Fruit fly (Drosophila melanogaster) whole organism, embryonic: Measurements from ENCODE around the gene CG9775.
"Not testable (repeated sequence)": the region's sequence is repeated elsewhere in the genome, so short reads cannot be mapped to it uniquely, and the experiment has no call there.

ENCODE experiments used
- CG1024 ChIP-seq: fragments of 200-800 bp; sonication (Bioruptor generic); IDR thresholded peaks from 2 replicates; pipeline ENCODE4 v1.3.6; 2022; ENCODE audit warnings: missing biosample characterization, missing genetic modification characterization
- CG12769 ChIP-seq: fragments of 200-800 bp; sonication (Bioruptor generic); optimal IDR thresholded peaks from 2 replicates; lab custom pipeline; 2019; ENCODE audit warnings: missing biosample characterization, mild to moderate bottlenecking, missing genetic modification characterization, moderate library complexity
- CG13894 ChIP-seq: fragments of 200-800 bp; sonication (Bioruptor generic); optimal IDR thresholded peaks from 3 replicates; lab custom pipeline; 2018; ENCODE audit warnings: missing biosample characterization, mild to moderate bottlenecking, missing genetic modification characterization, moderate library complexity
- CG14710 ChIP-seq: fragments of 200-800 bp; sonication (Bioruptor generic); optimal IDR thresholded peaks from 3 replicates; lab custom pipeline; 2019; ENCODE audit warnings: missing biosample characterization, mild to moderate bottlenecking, missing genetic modification characterization, moderate library complexity
- CG1603 ChIP-seq: fragments of 200-800 bp; sonication (Bioruptor generic); optimal IDR thresholded peaks from 2 replicates; lab custom pipeline; 2019; ENCODE audit warnings: missing biosample characterization, mild to moderate bottlenecking, missing genetic modification characterization, moderate library complexity
- CG16813 ChIP-seq: fragments of 200-800 bp; sonication (Bioruptor generic); IDR thresholded peaks from 3 replicates; pipeline ENCODE4 v1.3.6; 2022; ENCODE audit warnings: missing biosample characterization, missing genetic modification characterization; ENCODE audit not compliant: partially characterized antibody
- CG2199 ChIP-seq: fragments of 200-800 bp; sonication (Bioruptor generic); IDR thresholded peaks from 3 replicates; pipeline ENCODE4 v1.3.6; 2022; ENCODE audit warnings: missing biosample characterization, missing genetic modification characterization
- CG2712 ChIP-seq: fragments of 200-800 bp; optimal IDR thresholded peaks from 3 replicates; lab custom pipeline; 2019; ENCODE audit warnings: missing biosample characterization, mild to moderate bottlenecking, missing genetic modification characterization, moderate library complexity
- CG30431 ChIP-seq: fragments of 200-800 bp; sonication (Bioruptor generic); optimal IDR thresholded peaks from 2 replicates; lab custom pipeline; 2017; ENCODE audit warnings: missing biosample characterization, missing genetic modification characterization
- CG32532 ChIP-seq: fragments of 200-800 bp; sonication (Bioruptor generic); IDR thresholded peaks from 2 replicates; pipeline ENCODE4 v1.3.6; 2022; ENCODE audit warnings: missing biosample characterization, missing genetic modification characterization
- CG8290 ChIP-seq, 3 experiments: fragments of 200-800 bp; sonication (Bioruptor generic); optimal IDR thresholded peaks; 2 replicates each; lab custom pipeline; 2016 to 2019; ENCODE audit warnings: missing biosample characterization in 3 of 3, missing genetic modification characterization in 3 of 3, mild to moderate bottlenecking in 2 of 3, moderate library complexity in 1 of 3
- CG8388 ChIP-seq: fragments of 200-800 bp; sonication (Bioruptor generic); optimal IDR thresholded peaks from 2 replicates; lab custom pipeline; 2019; ENCODE audit warnings: missing biosample characterization, mild to moderate bottlenecking, missing genetic modification characterization, moderate library complexity
- CG9609 ChIP-seq: fragments of 200-800 bp; sonication (Bioruptor generic); optimal IDR thresholded peaks from 3 replicates; lab custom pipeline; 2016; ENCODE audit warnings: missing biosample characterization, missing genetic modification characterization
- CTCF ChIP-seq: fragments of 200-800 bp; sonication (Bioruptor generic); optimal IDR thresholded peaks from 2 replicates; lab custom pipeline; 2017; ENCODE audit warnings: missing biosample characterization, mild to moderate bottlenecking, missing genetic modification characterization, moderate library complexity
- Ets65A ChIP-seq: fragments of 200-800 bp; sonication (Bioruptor generic); peaks from one replicate; lab custom pipeline; 2016; ENCODE audit warnings: missing biosample characterization, missing genetic modification characterization
- H15 ChIP-seq: fragments of 200-800 bp; sonication (Bioruptor generic); IDR thresholded peaks from 3 replicates; pipeline ENCODE4 v1.3.6; 2022; ENCODE audit warnings: missing biosample characterization, missing genetic modification characterization
- Hsf ChIP-seq: fragments of 200-800 bp; sonication (Bioruptor generic); optimal IDR thresholded peaks from 3 replicates; lab custom pipeline; 2016; ENCODE audit warnings: missing biosample characterization, missing genetic modification characterization
- Med ChIP-seq: fragments of 200-800 bp; sonication (Bioruptor generic); peaks from one replicate; lab custom pipeline; 2016; ENCODE audit warnings: missing biosample characterization, missing genetic modification characterization, mild to moderate bottlenecking, inconsistent platforms, moderate library complexity
- Mrtf ChIP-seq: fragments of 200-800 bp; sonication (Bioruptor generic); IDR thresholded peaks from 3 replicates; pipeline ENCODE4 v1.3.6; 2022; ENCODE audit warnings: missing biosample characterization, missing genetic modification characterization
- NK7.1 ChIP-seq: fragments of 200-800 bp; sonication (Bioruptor generic); optimal IDR thresholded peaks from 3 replicates; lab custom pipeline; 2016; ENCODE audit warnings: missing biosample characterization, missing genetic modification characterization
- Xrp1 ChIP-seq: fragments of 200-800 bp; sonication (Bioruptor generic); IDR thresholded peaks from 2 replicates; pipeline ENCODE4 v1.3.6; 2022; ENCODE audit warnings: missing biosample characterization, missing genetic modification characterization
- ap ChIP-seq: fragments of 200-800 bp; sonication (Bioruptor generic); IDR thresholded peaks from 2 replicates; pipeline ENCODE4 v1.3.6; 2022; ENCODE audit warnings: missing biosample characterization, missing genetic modification characterization
- bsh ChIP-seq, 2 experiments: fragments of 200-800 bp; sonication (Bioruptor generic); optimal IDR thresholded peaks; 2 replicates each; lab custom pipeline; 2017 to 2018; ENCODE audit warnings: mild to moderate bottlenecking in 2 of 2, missing biosample characterization in 2 of 2, missing genetic modification characterization in 2 of 2, moderate library complexity in 1 of 2
- chinmo ChIP-seq: fragments of 200-800 bp; sonication (Bioruptor generic); IDR thresholded peaks from 4 replicates; pipeline ENCODE4 v1.3.6; 2022; ENCODE audit warnings: missing biosample characterization, missing genetic modification characterization; ENCODE audit not compliant: partially characterized antibody
- ind ChIP-seq: fragments of 200-800 bp; sonication (Bioruptor generic); optimal IDR thresholded peaks from 3 replicates; lab custom pipeline; 2016; ENCODE audit warnings: missing biosample characterization, missing genetic modification characterization
- pb ChIP-seq: fragments of 200-800 bp; sonication (Bioruptor generic); optimal IDR thresholded peaks from 3 replicates; lab custom pipeline; 2016; ENCODE audit warnings: missing biosample characterization, missing genetic modification characterization
- prd ChIP-seq, 3 experiments: fragments of >200 bp in 2 of 3; fragments of 200-800 bp in 1 of 3; sonication (Bioruptor generic) in 1 of 3; optimal IDR thresholded peaks in 2 of 3; IDR thresholded peaks in 1 of 3; 2 replicates in 2 of 3; 3 replicates in 1 of 3; pipeline versions ENCODE4 v1.3.6 to Lab custom; 2017 to 2022; ENCODE audit warnings: missing biosample characterization in 1 of 3, missing genetic modification characterization in 1 of 3
- stwl ChIP-seq: fragments of 200-800 bp; sonication (Bioruptor generic); optimal IDR thresholded peaks from 3 replicates; lab custom pipeline; 2018; ENCODE audit warnings: missing biosample characterization, mild to moderate bottlenecking, missing genetic modification characterization, moderate library complexity
- tin ChIP-seq: fragments of 200-800 bp; sonication (Bioruptor generic); optimal IDR thresholded peaks from 3 replicates; lab custom pipeline; 2016; ENCODE audit warnings: missing biosample characterization, missing genetic modification characterization
- tll ChIP-seq, 2 experiments: fragments of 200-800 bp in 1 of 2; fragments of >200 bp in 1 of 2; sonication (Bioruptor generic) in 1 of 2; optimal IDR thresholded peaks; 2 replicates each; lab custom pipeline; 2017 to 2019; ENCODE audit warnings: missing biosample characterization in 2 of 2, missing genetic modification characterization in 2 of 2, mild to moderate bottlenecking in 1 of 2, moderate library complexity in 1 of 2
- zfh1 ChIP-seq: fragments of 200-800 bp; sonication (Bioruptor generic); IDR thresholded peaks from 3 replicates; pipeline ENCODE4 v1.3.6; 2022; ENCODE audit warnings: missing biosample characterization, missing genetic modification characterization

The CG9775 gene

DNA sequence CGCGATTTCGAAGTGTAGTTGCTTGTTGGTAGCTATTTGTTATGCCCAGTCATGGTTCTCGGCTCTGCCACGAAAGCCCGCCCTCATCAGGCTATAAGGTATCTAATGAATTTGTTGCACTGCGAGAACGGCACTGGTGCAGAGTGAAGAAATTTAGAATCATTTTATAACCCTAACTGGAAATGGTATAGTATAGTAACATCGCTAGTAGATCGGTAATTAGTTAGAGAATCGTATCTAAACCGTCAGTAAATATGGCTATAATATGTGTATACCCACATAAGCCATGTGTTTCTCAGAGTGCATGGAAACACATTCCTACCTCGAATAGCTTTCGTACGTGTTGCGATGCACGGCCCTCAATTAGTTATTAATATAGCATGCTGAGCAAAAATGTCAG is 45.6 kb upstream of the CG9775 start (continued):
- no peak for TF ChIP-seq CG16813

dm6 chr3R:4684811-4685210 is 43.2 kb upstream of the CG9775 start:
- TF ChIP-seq H15 (GFP tag; lab: Robert Waterston, UW) (0 out of 3 replicates have a peak, but pooled peaks have one; percentile 13), prd (GFP tag; IDR thresholded peaks at IDR 0.05; lab: Robert Waterston, UW) (peak; percentile 41; the same call in 1 of the 3 replicates), CG8290 (tag; optimal IDR thresholded peaks at IDR 0.05; lab: Kevin White, UChicago) (peak in 1 of 2 experiments; percentile 39), Xrp1 (GFP tag; lab: Robert Waterston, UW) (0 out of 2 replicates have a peak, but pooled peaks have one; percentile 8), tin (peak; percentile 16), zfh1 (peak; percentile 37; the same call in 1 of the 3 replicates), Ets65A (GFP tag; lab: Kevin White, UChicago) (peak; percentile 75), CG2199 (GFP tag; lab: Robert Waterston, UW) (peak; percentile 92), CG30431 (peak; percentile 5), bsh (GFP tag; optimal IDR thresholded peaks at IDR 0.05; lab: Kevin White, UChicago) (peak in 1 of 2 experiments; percentile 11), ind (GFP tag; lab: Kevin White, UChicago) (peak; percentile 1), ap (GFP tag; lab: Robert Waterston, UW) (0 out of 2 replicates have a peak, but pooled peaks have one; percentile 4), CG8388 (peak; percentile 90), CG32532 (GFP tag; lab: Robert Waterston, UW) (peak; percentile 25; the same call in 1 of the 2 replicates), tll (GFP tag; optimal IDR thresholded peaks at IDR 0.05; lab: Kevin White, UChicago) (peak in 1 of 2 experiments; percentile 45), CTCF (GFP tag; lab: Kevin White, UChicago) (peak; percentile 91), CG1024 (GFP tag; lab: Robert Waterston, UW) (0 out of 2 replicates have a peak, but pooled peaks have one; percentile 11), pb (GFP tag; lab: Kevin White, UChicago) (peak; percentile 1), Hsf (GFP tag; lab: Kevin White, UChicago) (peak; percentile 3), CG1603 (tag; lab: Kevin White, UChicago) (peak; percentile 29), CG2712 (tag; lab: Kevin White, UChicago) (peak; percentile 4), Mrtf (GFP tag; lab: Robert Waterston, UW) (0 out of 3 replicates have a peak, but pooled peaks have one; percentile 36), Med (peak; percentile 82)
- TF ChIP-seq prd (optimal IDR thresholded peaks at IDR 0.05; lab: Kevin White, UChicago); CG8290 (GFP tag; optimal IDR thresholded peaks at IDR 0.05; lab: Kevin White, UChicago): not testable (repeated sequence)

- TF ChIP-seq CG13894 (tag; lab: Kevin White, UChicago), result peak; percentile 95
- TF ChIP-seq CG12769 (tag; lab: Kevin White, UChicago), result peak; percentile 36
- TF ChIP-seq CG9609, result no peak
- TF ChIP-seq chinmo (GFP tag; lab: Robert Waterston, UW), result 0 out of 4 replicates have a peak, but pooled peaks have one; percentile 17
- TF ChIP-seq, all 482 proteins: peak for 3
These were observed 36.7 kb upstream of the CG9775 start for dm6 chr3R:4678362-4678761.

- TF ChIP-seq CG14710 (tag; lab: Kevin White, UChicago) (peak; percentile 89), NK7.1 (GFP tag; lab: Kevin White, UChicago) (no peak), stwl (peak; percentile 65)
These were observed 35.5 kb upstream of the CG9775 start for dm6 chr3R:4676981-4677665.
